Worm (Caenorhabditis elegans) whole organism, L3 larva: ENCODE measurements around the gene rme-6.

Source experiments
- R02D3.7 ChIP-seq: fragments of 150-350 bp; optimal IDR thresholded peaks from 2 replicates; lab custom pipeline; 2014; ENCODE audit warnings: missing biosample characterization, missing genetic modification characterization
- ZK546.5 ChIP-seq: sonication (generic microtip); optimal IDR thresholded peaks from 2 replicates; lab custom pipeline; 2017; ENCODE audit warnings: missing biosample characterization, missing genetic modification characterization
- aly-2 ChIP-seq: fragments of 150-350 bp; optimal IDR thresholded peaks from 2 replicates; lab custom pipeline; 2014; ENCODE audit warnings: missing biosample characterization, missing genetic modification characterization
- ama-1 ChIP-seq: fragments of 150-350 bp; optimal IDR thresholded peaks from 2 replicates; lab custom pipeline; 2018
- ceh-28 ChIP-seq: fragments of 150-350 bp; optimal IDR thresholded peaks from 2 replicates; lab custom pipeline; 2014; ENCODE audit warnings: missing biosample characterization, missing genetic modification reagents, missing genetic modification characterization
- ceh-82 ChIP-seq: fragments of 150-350 bp; optimal IDR thresholded peaks from 2 replicates; lab custom pipeline; 2014; ENCODE audit warnings: missing biosample characterization, missing genetic modification characterization
- daf-12 ChIP-seq: fragments of 150-350 bp; optimal IDR thresholded peaks from 2 replicates; lab custom pipeline; 2014; ENCODE audit warnings: missing biosample characterization, missing genetic modification reagents, missing genetic modification characterization
- egl-27 ChIP-seq: sonication (generic microtip); optimal IDR thresholded peaks from 4 replicates; lab custom pipeline; 2017; ENCODE audit warnings: missing biosample characterization, missing genetic modification reagents, missing genetic modification characterization
- egl-5 ChIP-seq: fragments of 150-350 bp; optimal IDR thresholded peaks from 2 replicates; lab custom pipeline; 2017; ENCODE audit warnings: missing biosample characterization, missing genetic modification reagents, missing genetic modification characterization, inconsistent platforms
- elt-1 ChIP-seq: fragments of 150-350 bp; optimal IDR thresholded peaks from 2 replicates; lab custom pipeline; 2014; ENCODE audit warnings: missing biosample characterization, missing genetic modification characterization
- elt-2 ChIP-seq: sonication (generic microtip); optimal IDR thresholded peaks from 2 replicates; lab custom pipeline; 2016; ENCODE audit warnings: missing genetic modification reagents, mild to moderate bottlenecking, missing genetic modification characterization, missing compliant biosample characterization
- eor-1 ChIP-seq, 2 experiments: fragments of 150-350 bp; optimal IDR thresholded peaks; 2 replicates each; lab custom pipeline; 2014 to 2018; ENCODE audit warnings: missing biosample characterization in 2 of 2, missing genetic modification characterization in 2 of 2
- fkh-10 ChIP-seq: sonication (generic microtip); optimal IDR thresholded peaks from 2 replicates; lab custom pipeline; 2017; ENCODE audit warnings: missing biosample characterization, missing genetic modification reagents, missing genetic modification characterization
- fkh-2 ChIP-seq: fragments of 150-350 bp; optimal IDR thresholded peaks from 2 replicates; lab custom pipeline; 2014; ENCODE audit warnings: missing biosample characterization, missing genetic modification reagents, missing genetic modification characterization
- jun-1 ChIP-seq: fragments of 150-350 bp; optimal IDR thresholded peaks from 2 replicates; lab custom pipeline; 2014; ENCODE audit warnings: missing biosample characterization, missing genetic modification reagents, missing genetic modification characterization
- lin-15B ChIP-seq: fragments of 150-350 bp; optimal IDR thresholded peaks from 2 replicates; lab custom pipeline; 2014; ENCODE audit warnings: missing biosample characterization, missing genetic modification characterization
- lin-39 ChIP-seq: fragments of 150-350 bp; optimal IDR thresholded peaks from 2 replicates; lab custom pipeline; 2018; ENCODE audit warnings: missing biosample characterization, missing genetic modification reagents, missing genetic modification characterization
- lsy-12 ChIP-seq: sonication (generic microtip); optimal IDR thresholded peaks from 2 replicates; lab custom pipeline; 2016; ENCODE audit warnings: mild to moderate bottlenecking, missing genetic modification characterization, missing compliant biosample characterization
- mdl-1 ChIP-seq: fragments of 150-350 bp; optimal IDR thresholded peaks from 2 replicates; lab custom pipeline; 2014; ENCODE audit warnings: missing biosample characterization, missing genetic modification characterization
- mml-1 ChIP-seq: fragments of 150-350 bp; sonication (generic microtip); optimal IDR thresholded peaks from 3 replicates; lab custom pipeline; 2014; ENCODE audit warnings: missing biosample characterization, missing genetic modification characterization
- nfya-1 ChIP-seq: sonication (generic microtip); optimal IDR thresholded peaks from 2 replicates; lab custom pipeline; 2017; ENCODE audit warnings: missing genetic modification characterization, mild to moderate bottlenecking, missing compliant biosample characterization, antibody characterized with exemption, moderate library complexity; ENCODE audit not compliant: insufficient read depth
- nhr-11 ChIP-seq: fragments of 150-350 bp; optimal IDR thresholded peaks from 2 replicates; lab custom pipeline; 2014; ENCODE audit warnings: missing biosample characterization, missing genetic modification characterization
- nhr-12 ChIP-seq: fragments of 150-350 bp; optimal IDR thresholded peaks from 2 replicates; lab custom pipeline; 2014; ENCODE audit warnings: missing biosample characterization, missing genetic modification characterization
- nhr-237 ChIP-seq: fragments of 150-350 bp; optimal IDR thresholded peaks from 2 replicates; lab custom pipeline; 2014; ENCODE audit warnings: missing biosample characterization, missing genetic modification characterization
- nhr-25 ChIP-seq: sonication (generic microtip); optimal IDR thresholded peaks from 2 replicates; lab custom pipeline; 2017; ENCODE audit warnings: missing biosample characterization, missing genetic modification characterization
- nhr-43 ChIP-seq: sonication (generic microtip); optimal IDR thresholded peaks from 2 replicates; lab custom pipeline; 2016; ENCODE audit warnings: mild to moderate bottlenecking, missing genetic modification characterization, missing compliant biosample characterization; ENCODE audit not compliant: poor library complexity, severe bottlenecking
- nhr-67 ChIP-seq: fragments of 150-350 bp; optimal IDR thresholded peaks from 2 replicates; lab custom pipeline; 2014; ENCODE audit warnings: missing biosample characterization, missing genetic modification characterization
- nhr-76 ChIP-seq: fragments of 150-350 bp; sonication (generic microtip); optimal IDR thresholded peaks from 5 replicates; lab custom pipeline; 2014; ENCODE audit warnings: missing biosample characterization, missing genetic modification characterization
- nhr-77 ChIP-seq: fragments of 150-350 bp; optimal IDR thresholded peaks from 2 replicates; lab custom pipeline; 2014; ENCODE audit warnings: missing biosample characterization, missing genetic modification characterization
- pha-4 ChIP-seq: fragments of 150-350 bp; optimal IDR thresholded peaks from 2 replicates; lab custom pipeline; 2014; ENCODE audit warnings: missing biosample characterization, missing genetic modification reagents, missing genetic modification characterization
- pqm-1 ChIP-seq: fragments of 150-350 bp; optimal IDR thresholded peaks from 2 replicates; lab custom pipeline; 2017; ENCODE audit warnings: missing biosample characterization, missing genetic modification characterization, inconsistent platforms
- skn-1 ChIP-seq: fragments of 150-350 bp; optimal IDR thresholded peaks from 2 replicates; lab custom pipeline; 2014; ENCODE audit warnings: missing biosample characterization, missing genetic modification characterization
- snpc-4 ChIP-seq: fragments of 150-350 bp; optimal IDR thresholded peaks from 2 replicates; lab custom pipeline; 2014; ENCODE audit warnings: missing biosample characterization, missing genetic modification characterization
- unc-39 ChIP-seq: sonication (generic microtip); optimal IDR thresholded peaks from 4 replicates; lab custom pipeline; 2017; ENCODE audit warnings: missing biosample characterization, missing genetic modification characterization
- unc-62 ChIP-seq: fragments of 150-350 bp; sonication (generic microtip); optimal IDR thresholded peaks from 4 replicates; lab custom pipeline; 2014; ENCODE audit warnings: missing biosample characterization, missing genetic modification reagents, missing genetic modification characterization
- zag-1 ChIP-seq: fragments of 150-350 bp; optimal IDR thresholded peaks from 2 replicates; lab custom pipeline; 2014; ENCODE audit warnings: missing biosample characterization, missing genetic modification characterization
- ztf-11 ChIP-seq: fragments of 150-350 bp; optimal IDR thresholded peaks from 2 replicates; lab custom pipeline; 2014; ENCODE audit warnings: missing biosample characterization, missing genetic modification characterization

Gene rme-6

DNA sequence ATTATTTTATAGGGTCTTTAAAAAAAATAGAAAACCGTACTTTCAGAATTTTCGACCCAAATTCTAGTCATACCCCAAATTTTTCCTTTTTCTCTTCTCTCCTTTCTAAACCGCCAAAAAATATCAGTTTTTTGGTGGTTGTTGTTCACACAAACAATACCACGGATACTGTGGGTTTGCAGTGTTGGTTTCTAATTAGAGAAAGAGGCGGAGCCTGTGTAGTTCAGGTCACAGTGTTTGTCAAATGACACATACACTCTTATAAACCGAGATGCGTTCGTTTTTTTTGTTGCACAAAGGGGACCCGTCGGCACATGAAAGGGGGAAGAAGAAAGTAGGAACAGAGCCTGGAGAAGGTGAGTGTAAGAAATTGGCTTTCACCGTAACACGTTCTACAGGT lies 24.8 kb upstream of the rme-6 start, which contains the start of gene lim-6:
Gene lim-6 (plus strand): TSS at position 301 of the 400 bp plus-strand sequence.
- TF ChIP-seq skn-1 (tag; lab: Kevin White, UChicago) (no peak), nhr-76 (tag; lab: Kevin White, UChicago) (no peak), lin-15B (tag; lab: Kevin White, UChicago) (no peak), jun-1 (no peak), pqm-1 (tag; lab: Kevin White, UChicago) (no peak), aly-2 (tag; lab: Kevin White, UChicago) (no peak), unc-62 (GFP tag; lab: Kevin White, UChicago) (no peak)

ce11 chrX:1080549-1080948 lies 16.4 kb upstream of the rme-6 start, which contains the start of gene pfn-3:
Gene pfn-3, minus strand, starts transcription at chrX:1080649.
- TF ChIP-seq lin-39 (peak; percentile 1), nhr-43 (tag; lab: Kevin White, UChicago) (no peak)

DNA sequence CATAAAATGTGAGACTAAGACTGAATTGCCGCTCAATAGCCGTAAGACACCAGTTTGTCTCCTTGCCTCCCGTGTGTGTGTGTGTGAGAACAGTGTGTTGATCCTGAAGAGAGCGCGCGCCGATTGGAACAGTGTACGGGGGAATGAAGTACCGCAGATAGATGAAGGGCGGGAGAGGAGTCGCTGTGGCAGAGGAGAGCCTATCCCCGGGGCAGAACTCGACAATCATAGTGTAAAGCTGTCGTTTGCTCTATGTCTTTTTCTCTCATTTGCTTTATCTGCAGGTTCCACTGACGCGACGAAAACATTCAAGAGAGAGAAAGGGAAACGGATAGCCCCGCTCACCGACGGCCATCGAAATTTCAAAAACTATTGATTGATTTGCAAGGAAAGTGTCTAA lies 15.0 kb upstream of the rme-6 start:
- TF ChIP-seq lin-39, result peak; percentile 28
- TF ChIP-seq ceh-28 (tag; lab: Kevin White, UChicago), result peak; percentile 0
- TF ChIP-seq ztf-11 (tag; lab: Kevin White, UChicago), result no peak
- TF ChIP-seq nfya-1 (tag; lab: Kevin White, UChicago), result peak; percentile 44
- TF ChIP-seq pha-4 (tag; lab: Kevin White, UChicago), result no peak

DNA sequence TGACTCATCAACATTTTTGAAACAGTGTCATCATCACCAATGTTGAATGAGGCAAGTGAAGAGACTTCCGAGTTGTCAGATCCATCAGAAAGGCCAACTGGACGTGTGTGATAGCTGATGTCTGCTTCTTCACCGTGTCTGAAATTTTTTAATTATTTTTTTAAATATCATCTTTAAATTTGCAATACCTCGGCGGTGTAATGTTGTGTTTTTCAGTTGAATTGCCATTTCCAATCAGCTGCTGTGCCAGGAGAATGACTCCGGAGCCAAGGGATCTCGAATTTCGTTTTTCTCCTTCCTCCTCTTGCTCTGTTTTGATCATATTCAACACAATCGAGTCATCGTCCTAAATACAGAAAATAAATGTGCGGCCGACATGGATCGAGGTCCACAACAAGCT lies 12.0 kb upstream of the rme-6 start:
- TF ChIP-seq snpc-4 (no peak), pha-4 (tag; lab: Kevin White, UChicago) (no peak), egl-27 (tag; lab: Kevin White, UChicago) (no peak), daf-12 (tag; lab: Kevin White, UChicago) (no peak), eor-1 (tag; optimal IDR thresholded peaks at IDR 0.05; lab: Kevin White, UChicago) (no peak), ZK546.5 (no peak), unc-39 (no peak), lsy-12 (no peak), aly-2 (tag; lab: Kevin White, UChicago) (no peak), fkh-2 (tag; lab: Kevin White, UChicago) (no peak), elt-2 (tag; lab: Kevin White, UChicago) (no peak), ama-1 (lab: Kevin White, UChicago) (no peak), lin-15B (tag; lab: Kevin White, UChicago) (no peak), fkh-10 (GFP tag; lab: Kevin White, UChicago) (no peak)

- no peak for TF ChIP-seq nhr-11 (tag; lab: Kevin White, UChicago)
- no peak for TF ChIP-seq mdl-1
- no peak for TF ChIP-seq pha-4 (tag; lab: Kevin White, UChicago)
- peak; percentile 12 for TF ChIP-seq elt-1 (tag; lab: Kevin White, UChicago)
- TF ChIP-seq ceh-82, result no peak
- TF ChIP-seq fkh-10 (GFP tag; lab: Kevin White, UChicago), result no peak
- TF ChIP-seq skn-1 (tag; lab: Kevin White, UChicago), result no peak
- no peak for TF ChIP-seq nhr-12 (tag; lab: Kevin White, UChicago)
- no peak for TF ChIP-seq nhr-77 (tag; lab: Kevin White, UChicago)
- TF ChIP-seq egl-5 (tag; lab: Kevin White, UChicago), result peak; percentile 26
- TF ChIP-seq nhr-237, result no peak
- TF ChIP-seq zag-1 (tag; lab: Kevin White, UChicago), result no peak
- no peak for TF ChIP-seq R02D3.7 (tag; lab: Kevin White, UChicago)
- no peak for TF ChIP-seq mml-1
- TF ChIP-seq nhr-67, result no peak
- TF ChIP-seq nfya-1 (tag; lab: Kevin White, UChicago), result peak; percentile 12
- no peak for TF ChIP-seq egl-27 (tag; lab: Kevin White, UChicago)
- peak; percentile 64 for TF ChIP-seq nhr-25
- TF ChIP-seq aly-2 (tag; lab: Kevin White, UChicago), result no peak
- TF ChIP-seq daf-12 (tag; lab: Kevin White, UChicago), result no peak
These were observed 10.5 kb upstream of the rme-6 start for ce11 chrX:1086406-1086897.
